Fruit fly (Drosophila melanogaster) whole organism, prepupa: Measurements from ENCODE around the gene hth.

ENCODE experiments used
- CG10631 ChIP-seq: fragments of 200-800 bp; sonication (Bioruptor generic); optimal IDR thresholded peaks from 2 replicates; lab custom pipeline; 2016; ENCODE audit warnings: missing biosample characterization, missing genetic modification characterization
- CG11762 ChIP-seq: fragments of 200-800 bp; sonication (Bioruptor generic); optimal IDR thresholded peaks from 3 replicates; lab custom pipeline; 2016; ENCODE audit warnings: missing biosample characterization, missing genetic modification characterization; ENCODE audit not compliant: insufficient read depth
- CG11902 ChIP-seq: fragments of 200-800 bp; sonication (Bioruptor generic); optimal IDR thresholded peaks from 3 replicates; lab custom pipeline; 2016; ENCODE audit warnings: missing biosample characterization, missing genetic modification characterization
- CG15336 ChIP-seq: fragments of 200-800 bp; sonication (Bioruptor generic); IDR thresholded peaks from 2 replicates; pipeline ENCODE4 v1.3.6; 2022; ENCODE audit warnings: missing biosample characterization, missing genetic modification characterization
- CG1621 ChIP-seq: fragments of 200-800 bp; sonication (Bioruptor generic); optimal IDR thresholded peaks from 3 replicates; lab custom pipeline; 2018; ENCODE audit warnings: missing biosample characterization, mild to moderate bottlenecking, missing genetic modification characterization
- CG3032 ChIP-seq: fragments of 200-800 bp; optimal IDR thresholded peaks from 2 replicates; lab custom pipeline; 2019; ENCODE audit warnings: missing biosample characterization, mild to moderate bottlenecking, missing genetic modification characterization, moderate library complexity
- CG31627 ChIP-seq: fragments of 200-800 bp; sonication (Bioruptor generic); optimal IDR thresholded peaks from 3 replicates; lab custom pipeline; 2016; ENCODE audit warnings: missing biosample characterization, missing genetic modification characterization
- CG32006 ChIP-seq: fragments of 200-800 bp; sonication (Bioruptor generic); optimal IDR thresholded peaks from 3 replicates; lab custom pipeline; 2017; ENCODE audit warnings: missing biosample characterization, mild to moderate bottlenecking, missing genetic modification characterization
- CG34406 ChIP-seq: fragments of 200-800 bp; sonication (Bioruptor generic); optimal IDR thresholded peaks from 3 replicates; lab custom pipeline; 2016; ENCODE audit warnings: missing biosample characterization, missing genetic modification characterization
- CG3919 ChIP-seq: fragments of 200-800 bp; sonication (Bioruptor generic); optimal IDR thresholded peaks from 3 replicates; lab custom pipeline; 2016; ENCODE audit warnings: missing biosample characterization, missing genetic modification characterization
- CG4318 ChIP-seq: fragments of 200-800 bp; sonication (Bioruptor generic); optimal IDR thresholded peaks from 3 replicates; lab custom pipeline; 2017; ENCODE audit warnings: missing biosample characterization, mild to moderate bottlenecking, missing genetic modification characterization
- CG6276 ChIP-seq: fragments of 200-800 bp; sonication (Bioruptor generic); optimal IDR thresholded peaks from 2 replicates; lab custom pipeline; 2017; ENCODE audit warnings: missing biosample characterization, mild to moderate bottlenecking, missing genetic modification characterization
- CG6792 ChIP-seq: fragments of 200-800 bp; sonication (Bioruptor generic); optimal IDR thresholded peaks from 3 replicates; lab custom pipeline; 2016; ENCODE audit warnings: missing biosample characterization, missing genetic modification characterization
- CG6808 ChIP-seq: fragments of 200-800 bp; sonication (Bioruptor generic); optimal IDR thresholded peaks from 3 replicates; lab custom pipeline; 2017; ENCODE audit warnings: missing biosample characterization, missing genetic modification characterization, mild to moderate bottlenecking, moderate library complexity, missing genetic modification reagents
- CG6854 ChIP-seq: fragments of 200-800 bp; sonication (Bioruptor generic); optimal IDR thresholded peaks from 2 replicates; lab custom pipeline; 2017; ENCODE audit warnings: missing biosample characterization, mild to moderate bottlenecking, missing genetic modification characterization
- CG7368 ChIP-seq: fragments of 200-800 bp; sonication (Bioruptor generic); optimal IDR thresholded peaks from 3 replicates; lab custom pipeline; 2016; ENCODE audit warnings: missing biosample characterization, missing genetic modification characterization
- CG8119 ChIP-seq: fragments of 200-800 bp; sonication (Bioruptor generic); IDR thresholded peaks from 3 replicates; pipeline ENCODE4 v1.3.6; 2022; ENCODE audit warnings: missing biosample characterization, missing genetic modification characterization
- CG8319 ChIP-seq: fragments of 200-800 bp; sonication (Bioruptor generic); optimal IDR thresholded peaks from 3 replicates; lab custom pipeline; 2016; ENCODE audit warnings: missing biosample characterization, missing genetic modification characterization
- Eip75B ChIP-seq: fragments of 200-800 bp; sonication (Bioruptor generic); optimal IDR thresholded peaks from 3 replicates; lab custom pipeline; 2016; ENCODE audit warnings: missing biosample characterization, missing genetic modification characterization
- Eip78C ChIP-seq: fragments of 200-800 bp; sonication (Bioruptor generic); peaks from one replicate; lab custom pipeline; 2016; ENCODE audit warnings: missing biosample characterization, missing genetic modification characterization
- Ets21C ChIP-seq: fragments of 200-800 bp; sonication (Bioruptor generic); optimal IDR thresholded peaks from 3 replicates; lab custom pipeline; 2016; ENCODE audit warnings: missing biosample characterization, missing genetic modification characterization
- Ets96B ChIP-seq: fragments of 200-800 bp; optimal IDR thresholded peaks from 2 replicates; lab custom pipeline; 2019; ENCODE audit warnings: missing biosample characterization, mild to moderate bottlenecking, missing genetic modification characterization, moderate library complexity
- Gug ChIP-seq: fragments of 200-800 bp; sonication (Bioruptor generic); IDR thresholded peaks from 2 replicates; pipeline ENCODE4 v1.3.6; 2022; ENCODE audit warnings: missing biosample characterization, missing genetic modification characterization
- Hr38 ChIP-seq: sonication (Bioruptor generic); optimal IDR thresholded peaks from 2 replicates; lab custom pipeline; 2016; ENCODE audit warnings: missing biosample characterization, missing genetic modification characterization
- Hr39 ChIP-seq: fragments of 200-800 bp; sonication (Bioruptor generic); optimal IDR thresholded peaks from 2 replicates; lab custom pipeline; 2016; ENCODE audit warnings: missing biosample characterization, missing genetic modification characterization
- Lpt ChIP-seq: fragments of 200-800 bp; sonication (Bioruptor generic); optimal IDR thresholded peaks from 3 replicates; lab custom pipeline; 2016; ENCODE audit warnings: missing biosample characterization, missing genetic modification characterization
- Met ChIP-seq: fragments of 200-800 bp; sonication (Bioruptor generic); optimal IDR thresholded peaks from 3 replicates; lab custom pipeline; 2016; ENCODE audit warnings: missing biosample characterization, missing genetic modification characterization
- OdsH ChIP-seq: fragments of 200-800 bp; sonication (Bioruptor generic); optimal IDR thresholded peaks from 3 replicates; lab custom pipeline; 2016; ENCODE audit warnings: missing biosample characterization, missing genetic modification characterization
- Smox ChIP-seq: fragments of 200-800 bp; sonication (Bioruptor generic); optimal IDR thresholded peaks from 3 replicates; lab custom pipeline; 2016; ENCODE audit warnings: missing biosample characterization, missing genetic modification characterization
- Sox102F ChIP-seq: fragments of 200-800 bp; sonication (Bioruptor generic); optimal IDR thresholded peaks from 2 replicates; lab custom pipeline; 2016; ENCODE audit warnings: missing biosample characterization, mild to moderate bottlenecking, missing genetic modification characterization
- Sox14 ChIP-seq: fragments of 200-800 bp; sonication (Bioruptor generic); optimal IDR thresholded peaks from 3 replicates; lab custom pipeline; 2016; ENCODE audit warnings: missing biosample characterization, missing genetic modification characterization
- Sox15 ChIP-seq: fragments of 200-800 bp; sonication (Bioruptor generic); optimal IDR thresholded peaks from 3 replicates; lab custom pipeline; 2016; ENCODE audit warnings: missing biosample characterization, missing genetic modification characterization
- achi ChIP-seq: fragments of 200-800 bp; sonication (Bioruptor generic); optimal IDR thresholded peaks from 3 replicates; lab custom pipeline; 2016; ENCODE audit warnings: missing biosample characterization, missing genetic modification characterization
- acj6 ChIP-seq: fragments of 200-800 bp; sonication (Bioruptor generic); optimal IDR thresholded peaks from 3 replicates; lab custom pipeline; 2016; ENCODE audit warnings: missing biosample characterization, missing genetic modification characterization
- cyc ChIP-seq: fragments of 200-800 bp; sonication (Bioruptor generic); optimal IDR thresholded peaks from 3 replicates; lab custom pipeline; 2016; ENCODE audit warnings: missing biosample characterization, missing genetic modification characterization
- dac ChIP-seq: fragments of 200-800 bp; sonication (Bioruptor generic); optimal IDR thresholded peaks from 2 replicates; lab custom pipeline; 2017; ENCODE audit warnings: missing biosample characterization, mild to moderate bottlenecking, missing genetic modification characterization
- esn ChIP-seq: fragments of 200-800 bp; sonication (Bioruptor generic); optimal IDR thresholded peaks from 2 replicates; lab custom pipeline; 2016; ENCODE audit warnings: missing biosample characterization, mild to moderate bottlenecking, missing genetic modification characterization, moderate library complexity
- fd59A ChIP-seq: fragments of 200-800 bp; sonication (Bioruptor generic); optimal IDR thresholded peaks from 2 replicates; lab custom pipeline; 2017; ENCODE audit warnings: missing biosample characterization, mild to moderate bottlenecking, missing genetic modification characterization, missing genetic modification reagents
- fd85E ChIP-seq: fragments of 200-800 bp; sonication (Bioruptor generic); optimal IDR thresholded peaks from 3 replicates; lab custom pipeline; 2016; ENCODE audit warnings: missing biosample characterization, missing genetic modification characterization
- fkh ChIP-seq: fragments of 200-800 bp; sonication (Bioruptor generic); optimal IDR thresholded peaks from 3 replicates; lab custom pipeline; 2017; ENCODE audit warnings: missing biosample characterization, mild to moderate bottlenecking, missing genetic modification characterization, moderate library complexity
- lz ChIP-seq: fragments of 200-800 bp; sonication (Bioruptor generic); optimal IDR thresholded peaks from 3 replicates; lab custom pipeline; 2016; ENCODE audit warnings: missing biosample characterization, missing genetic modification characterization
- net ChIP-seq: fragments of 200-800 bp; sonication (Bioruptor generic); optimal IDR thresholded peaks from 3 replicates; lab custom pipeline; 2016; ENCODE audit warnings: missing biosample characterization, missing genetic modification characterization
- pdm3 ChIP-seq: fragments of 200-800 bp; sonication (Bioruptor generic); optimal IDR thresholded peaks from 3 replicates; lab custom pipeline; 2016; ENCODE audit warnings: missing biosample characterization, missing genetic modification characterization
- salr ChIP-seq, 2 experiments: fragments of 200-800 bp; sonication (Bioruptor generic); optimal IDR thresholded peaks; 3 replicates each; lab custom pipeline; 2016 to 2018; ENCODE audit warnings: missing biosample characterization in 2 of 2, missing genetic modification characterization in 2 of 2, mild to moderate bottlenecking in 1 of 2
- spab ChIP-seq: fragments of 200-800 bp; sonication (Bioruptor generic); optimal IDR thresholded peaks from 2 replicates; lab custom pipeline; 2017; ENCODE audit warnings: missing biosample characterization, mild to moderate bottlenecking, missing genetic modification characterization, missing genetic modification reagents
- svp ChIP-seq: fragments of 200-800 bp; sonication (Bioruptor generic); peaks from one replicate; lab custom pipeline; 2016; ENCODE audit warnings: missing biosample characterization, missing genetic modification characterization
- topi ChIP-seq: fragments of 200-800 bp; sonication (Bioruptor generic); optimal IDR thresholded peaks from 3 replicates; lab custom pipeline; 2016; ENCODE audit warnings: missing biosample characterization, missing genetic modification characterization
- vri ChIP-seq: fragments of 200-800 bp; sonication (Bioruptor generic); optimal IDR thresholded peaks from 3 replicates; lab custom pipeline; 2016; ENCODE audit warnings: missing biosample characterization, mild to moderate bottlenecking, missing genetic modification characterization

hth gene

dm6 chr3R:10643077-10643784, 3.9 kb upstream of the hth start (continued):
- TF ChIP-seq acj6, result no peak
- TF ChIP-seq spab, result no peak
- no peak for TF ChIP-seq CG11762 (GFP tag; lab: Kevin White, UChicago)
- no peak for TF ChIP-seq Sox14
- no peak for TF ChIP-seq CG6854 (GFP tag; lab: Kevin White, UChicago)
- no peak for TF ChIP-seq fd59A (GFP tag; lab: Kevin White, UChicago)
- TF ChIP-seq achi, result no peak
- no peak for TF ChIP-seq CG1621 (tag; lab: Kevin White, UChicago)
- no peak for TF ChIP-seq topi
- TF ChIP-seq Smox (GFP tag; lab: Kevin White, UChicago), result no peak
- TF ChIP-seq Eip75B (GFP tag; lab: Kevin White, UChicago), result no peak
- no peak for TF ChIP-seq net (GFP tag; lab: Kevin White, UChicago)
- no peak for TF ChIP-seq vri
- TF ChIP-seq Met, result peak; percentile 4
- no peak for TF ChIP-seq Gug (GFP tag; lab: Robert Waterston, UW)
- TF ChIP-seq Ets21C (GFP tag; lab: Kevin White, UChicago), result no peak
- no peak for TF ChIP-seq Sox15 (GFP tag; lab: Kevin White, UChicago)
- TF ChIP-seq CG6808 (GFP tag; lab: Kevin White, UChicago), result no peak
- no peak for TF ChIP-seq CG7368 (GFP tag; lab: Kevin White, UChicago)
- TF ChIP-seq fkh, result peak; percentile 97
- TF ChIP-seq OdsH (GFP tag; lab: Kevin White, UChicago), result peak; percentile 15
- no peak for TF ChIP-seq Hr38

DNA sequence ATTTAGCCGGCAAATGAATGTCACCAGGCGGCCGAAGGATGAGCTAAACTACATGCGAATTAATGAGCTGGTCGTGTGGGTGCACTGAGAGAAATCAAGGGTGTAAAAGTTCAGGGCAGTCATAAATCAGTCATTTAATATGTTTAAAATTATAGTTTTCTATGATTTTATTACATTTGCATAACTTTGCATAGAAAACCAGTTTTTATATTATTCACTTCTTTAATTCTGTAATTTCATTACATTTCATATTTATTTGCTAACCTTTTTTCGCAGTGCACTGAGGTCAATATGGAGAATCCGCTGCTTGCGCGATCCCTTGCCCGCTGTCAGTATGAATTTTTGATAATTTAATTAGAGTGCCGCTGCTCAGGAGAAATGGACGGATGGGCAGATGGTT, 1.9 kb upstream of the hth start:
- no peak for TF ChIP-seq CG8319 (GFP tag; lab: Kevin White, UChicago)
- peak; percentile 0 for TF ChIP-seq Ets21C (GFP tag; lab: Kevin White, UChicago)
- TF ChIP-seq CG32006 (GFP tag; lab: Kevin White, UChicago), result no peak
- no peak for TF ChIP-seq CG6854 (GFP tag; lab: Kevin White, UChicago)
- TF ChIP-seq CG10631 (GFP tag; lab: Kevin White, UChicago), result peak; percentile 13
- peak; percentile 47 for TF ChIP-seq Met
- peak; percentile 32 for TF ChIP-seq Sox102F
- TF ChIP-seq pdm3 (GFP tag; lab: Kevin White, UChicago), result peak; percentile 6
- 0 out of 2 replicates have a peak, but pooled peaks have one; percentile 29 for TF ChIP-seq CG15336 (GFP tag; lab: Robert Waterston, UW)
- peak; percentile 34 for TF ChIP-seq cyc
- TF ChIP-seq OdsH (GFP tag; lab: Kevin White, UChicago), result peak; percentile 4
- peak; percentile 22 for TF ChIP-seq CG6792
- no peak for TF ChIP-seq fd85E
- no peak for TF ChIP-seq dac (GFP tag; lab: Kevin White, UChicago)
- TF ChIP-seq vri, result no peak
- no peak for TF ChIP-seq CG7368 (GFP tag; lab: Kevin White, UChicago)
- no peak for TF ChIP-seq CG1621 (tag; lab: Kevin White, UChicago)
- peak; percentile 36 for TF ChIP-seq acj6
- peak; percentile 22 for TF ChIP-seq Hr39 (GFP tag; lab: Kevin White, UChicago)
- no peak for TF ChIP-seq salr (GFP tag; optimal IDR thresholded peaks at IDR 0.05; lab: Kevin White, UChicago)
- TF ChIP-seq CG34406, result peak; percentile 15
- no peak for TF ChIP-seq CG11902 (GFP tag; lab: Kevin White, UChicago)
- peak; percentile 11 for TF ChIP-seq Ets96B (tag; lab: Kevin White, UChicago)
- peak; percentile 77 for TF ChIP-seq Eip78C (GFP tag; lab: Kevin White, UChicago)
- no peak for TF ChIP-seq CG3032 (tag; lab: Kevin White, UChicago)
- TF ChIP-seq Smox (GFP tag; lab: Kevin White, UChicago), result peak; percentile 52
- TF ChIP-seq CG8119 (GFP tag; lab: Robert Waterston, UW), result no peak
- no peak for TF ChIP-seq achi
- peak; percentile 49 for TF ChIP-seq esn (GFP tag; lab: Kevin White, UChicago)
- peak; percentile 5 for TF ChIP-seq CG3919
- TF ChIP-seq lz (GFP tag; lab: Kevin White, UChicago), result peak; percentile 26
- peak; percentile 65 for TF ChIP-seq svp (GFP tag; lab: Kevin White, UChicago)
- no peak for TF ChIP-seq fkh
- TF ChIP-seq Lpt (GFP tag; lab: Kevin White, UChicago), result no peak
- peak; percentile 4 for TF ChIP-seq CG31627 (GFP tag; lab: Kevin White, UChicago)
- TF ChIP-seq Eip75B (GFP tag; lab: Kevin White, UChicago), result peak; percentile 25
- no peak for TF ChIP-seq CG4318 (GFP tag; lab: Kevin White, UChicago)
- no peak for TF ChIP-seq Hr38
- TF ChIP-seq Sox14, result no peak
- TF ChIP-seq CG6276 (GFP tag; lab: Kevin White, UChicago), result no peak
